Worm (Caenorhabditis elegans) whole organism, L4 larva: Measurements from ENCODE around the gene R31.2.

ENCODE experiments used
- dmd-8 ChIP-seq: fragments of 200-800 bp; sonication (Bioruptor generic); IDR thresholded peaks from 2 replicates; pipeline ENCODE4 v1.3.6; 2022; ENCODE audit warnings: missing genetic modification characterization, missing compliant biosample characterization
- lin-39 ChIP-seq: fragments of 150-350 bp; optimal IDR thresholded peaks from 2 replicates; lab custom pipeline; 2014; ENCODE audit warnings: missing biosample characterization, missing genetic modification reagents, missing genetic modification characterization
- nhr-25 ChIP-seq: sonication (generic microtip); optimal IDR thresholded peaks from 2 replicates; lab custom pipeline; 2017; ENCODE audit warnings: missing genetic modification characterization, mild to moderate bottlenecking, missing compliant biosample characterization, antibody characterized with exemption, moderate library complexity, borderline replicate concordance; ENCODE audit not compliant: insufficient read depth
- set-16 ChIP-seq: fragments of 200-800 bp; sonication (Bioruptor generic); IDR thresholded peaks from 2 replicates; pipeline ENCODE4 v1.3.6; 2022; ENCODE audit warnings: missing genetic modification reagents, missing genetic modification characterization, missing compliant biosample characterization

DNA sequence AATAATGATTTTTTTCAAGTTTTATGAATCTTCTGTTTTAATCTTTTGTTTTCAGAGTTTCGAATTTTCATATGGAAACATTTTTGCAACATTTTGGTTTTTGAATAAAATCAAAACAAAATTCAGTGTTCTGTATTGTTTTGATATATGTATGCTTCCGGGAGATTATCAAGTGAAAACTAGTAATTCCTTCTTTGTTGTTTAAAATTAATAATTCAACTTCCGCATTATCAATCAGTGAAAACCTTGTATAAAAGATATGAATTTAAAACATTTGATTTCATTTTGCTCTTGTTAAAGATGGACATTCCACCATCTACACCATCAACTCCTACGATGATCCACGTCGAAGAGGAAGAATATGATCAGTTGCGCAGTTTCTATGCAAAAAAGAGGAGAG lies 37.6 kb upstream of the R31.2 start, which contains the start of gene sulp-5:
- TF ChIP-seq lin-39: no peak
- TF ChIP-seq dmd-8: no peak
- no peak for TF ChIP-seq set-16 (GFP tag; lab: Robert Waterston, UW)
- TF ChIP-seq nhr-25 (tag; lab: Kevin White, UChicago): no peak
